Worm (Caenorhabditis elegans) whole organism, L2 larva: ENCODE measurements around the gene K07H8.5.

Experiments used
- C34F6.9 ChIP-seq: fragments of 150-350 bp; optimal IDR thresholded peaks from 2 replicates; lab custom pipeline; 2014; ENCODE audit warnings: missing biosample characterization, missing genetic modification characterization
- Y55F3AM.14 ChIP-seq: fragments of 200-800 bp; sonication (Bioruptor generic); optimal IDR thresholded peaks from 2 replicates; lab custom pipeline; 2018; ENCODE audit warnings: mild to moderate bottlenecking, missing genetic modification characterization, missing compliant biosample characterization
- ZK546.5 ChIP-seq: sonication (generic microtip); optimal IDR thresholded peaks from 2 replicates; lab custom pipeline; 2017; ENCODE audit warnings: missing biosample characterization, missing genetic modification characterization
- aly-2 ChIP-seq: fragments of 150-350 bp; optimal IDR thresholded peaks from 2 replicates; lab custom pipeline; 2014; ENCODE audit warnings: missing biosample characterization, missing genetic modification characterization
- ama-1 ChIP-seq: fragments of 150-350 bp; optimal IDR thresholded peaks from 2 replicates; lab custom pipeline; 2018; ENCODE audit warnings: inconsistent platforms
- blmp-1 ChIP-seq: sonication (generic microtip); optimal IDR thresholded peaks from 2 replicates; lab custom pipeline; 2017; ENCODE audit warnings: missing genetic modification characterization, mild to moderate bottlenecking, missing compliant biosample characterization, antibody characterized with exemption, moderate library complexity; ENCODE audit not compliant: insufficient read depth
- ceh-82 ChIP-seq: fragments of 150-350 bp; optimal IDR thresholded peaks from 2 replicates; lab custom pipeline; 2014; ENCODE audit warnings: missing biosample characterization, missing genetic modification characterization
- crh-2 ChIP-seq: sonication (generic microtip); optimal IDR thresholded peaks from 2 replicates; lab custom pipeline; 2017; ENCODE audit warnings: missing biosample characterization, missing genetic modification characterization
- egl-27 ChIP-seq: sonication (generic microtip); optimal IDR thresholded peaks from 3 replicates; lab custom pipeline; 2017; ENCODE audit warnings: missing biosample characterization, missing genetic modification reagents, missing genetic modification characterization
- elt-3 ChIP-seq: sonication (generic microtip); optimal IDR thresholded peaks from 2 replicates; lab custom pipeline; 2017; ENCODE audit warnings: missing biosample characterization, missing genetic modification characterization
- fos-1 ChIP-seq: fragments of 150-350 bp; optimal IDR thresholded peaks from 2 replicates; lab custom pipeline; 2014; ENCODE audit warnings: missing biosample characterization, missing genetic modification characterization
- lin-39 ChIP-seq: fragments of 150-350 bp; optimal IDR thresholded peaks from 2 replicates; lab custom pipeline; 2014; ENCODE audit warnings: missing biosample characterization, missing genetic modification reagents, missing genetic modification characterization
- lsy-2 ChIP-seq, 2 experiments: fragments of 150-350 bp in 1 of 2; sonication (generic microtip) in 1 of 2; optimal IDR thresholded peaks; 2 replicates each; lab custom pipeline; 2014 to 2017; ENCODE audit warnings: missing biosample characterization in 2 of 2, missing genetic modification characterization in 2 of 2
- nhr-10 ChIP-seq: sonication (generic microtip); optimal IDR thresholded peaks from 2 replicates; lab custom pipeline; 2017; ENCODE audit warnings: missing biosample characterization, missing genetic modification characterization
- nhr-12 ChIP-seq: fragments of 150-350 bp; optimal IDR thresholded peaks from 2 replicates; lab custom pipeline; 2014; ENCODE audit warnings: missing biosample characterization, missing genetic modification characterization
- nhr-129 ChIP-seq: fragments of 150-350 bp; optimal IDR thresholded peaks from 2 replicates; lab custom pipeline; 2014; ENCODE audit warnings: missing biosample characterization, missing genetic modification characterization
- nhr-21 ChIP-seq: fragments of 150-350 bp; optimal IDR thresholded peaks from 2 replicates; lab custom pipeline; 2014; ENCODE audit warnings: missing biosample characterization, missing genetic modification characterization
- nhr-237 ChIP-seq: fragments of 150-350 bp; optimal IDR thresholded peaks from 2 replicates; lab custom pipeline; 2014; ENCODE audit warnings: missing biosample characterization, missing genetic modification characterization
- nhr-25 ChIP-seq: fragments of 150-350 bp; sonication (generic microtip); optimal IDR thresholded peaks from 3 replicates; lab custom pipeline; 2014; ENCODE audit warnings: missing biosample characterization, missing genetic modification characterization
- nhr-77 ChIP-seq: fragments of 150-350 bp; optimal IDR thresholded peaks from 2 replicates; lab custom pipeline; 2014; ENCODE audit warnings: missing biosample characterization, missing genetic modification characterization
- sem-4 ChIP-seq: fragments of 150-350 bp; optimal IDR thresholded peaks from 2 replicates; lab custom pipeline; 2014; ENCODE audit warnings: missing biosample characterization, missing genetic modification reagents, missing genetic modification characterization
- skn-1 ChIP-seq: sonication (generic microtip); optimal IDR thresholded peaks from 2 replicates; lab custom pipeline; 2017; ENCODE audit warnings: missing biosample characterization, missing genetic modification characterization
- sma-3 ChIP-seq: sonication (generic microtip); optimal IDR thresholded peaks from 2 replicates; lab custom pipeline; 2016; ENCODE audit warnings: missing genetic modification reagents, missing genetic modification characterization, missing compliant biosample characterization
- sma-9 ChIP-seq, 2 experiments: fragments of 150-350 bp in 1 of 2; sonication (generic microtip) in 1 of 2; optimal IDR thresholded peaks; 2 replicates each; lab custom pipeline; 2014 to 2016; ENCODE audit warnings: missing genetic modification characterization in 2 of 2, mild to moderate bottlenecking in 1 of 2, missing biosample characterization in 1 of 2, missing compliant biosample characterization in 1 of 2, missing genetic modification reagents in 1 of 2, moderate library complexity in 1 of 2
- snpc-4 ChIP-seq: fragments of 150-350 bp; optimal IDR thresholded peaks from 2 replicates; lab custom pipeline; 2014; ENCODE audit warnings: missing biosample characterization, missing genetic modification characterization
- zag-1 ChIP-seq: fragments of 150-350 bp; optimal IDR thresholded peaks from 2 replicates; lab custom pipeline; 2014; ENCODE audit warnings: missing biosample characterization, missing genetic modification characterization
- ztf-11 ChIP-seq: sonication (generic microtip); optimal IDR thresholded peaks from 2 replicates; lab custom pipeline; 2017; ENCODE audit warnings: missing biosample characterization, missing genetic modification characterization
- ztf-4 ChIP-seq: fragments of 150-350 bp; optimal IDR thresholded peaks from 2 replicates; lab custom pipeline; 2014; ENCODE audit warnings: missing biosample characterization, missing genetic modification characterization

K07H8.5 gene

DNA sequence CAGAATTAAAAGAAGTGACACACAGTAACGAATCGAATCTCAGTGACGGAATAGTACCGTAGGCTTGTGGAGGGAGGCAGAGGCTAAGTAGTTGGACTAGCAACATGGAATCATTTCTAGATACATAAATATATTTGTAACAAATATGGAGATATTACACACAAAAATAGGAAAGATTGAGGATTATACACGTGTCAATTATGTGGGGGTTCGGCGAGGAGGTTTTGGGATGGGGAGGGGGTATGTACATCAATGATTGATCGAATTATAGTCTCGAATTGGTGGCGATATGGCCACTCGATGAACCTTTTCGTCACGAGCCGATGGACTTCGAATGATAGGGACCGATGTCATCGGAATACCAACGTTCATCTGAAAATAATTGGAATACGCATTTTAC lies 39.3 kb downstream of the K07H8.5 start:
- TF ChIP-seq nhr-25 (tag; lab: Kevin White, UChicago) (peak; percentile 27), crh-2 (tag; lab: Kevin White, UChicago) (no peak)

DNA sequence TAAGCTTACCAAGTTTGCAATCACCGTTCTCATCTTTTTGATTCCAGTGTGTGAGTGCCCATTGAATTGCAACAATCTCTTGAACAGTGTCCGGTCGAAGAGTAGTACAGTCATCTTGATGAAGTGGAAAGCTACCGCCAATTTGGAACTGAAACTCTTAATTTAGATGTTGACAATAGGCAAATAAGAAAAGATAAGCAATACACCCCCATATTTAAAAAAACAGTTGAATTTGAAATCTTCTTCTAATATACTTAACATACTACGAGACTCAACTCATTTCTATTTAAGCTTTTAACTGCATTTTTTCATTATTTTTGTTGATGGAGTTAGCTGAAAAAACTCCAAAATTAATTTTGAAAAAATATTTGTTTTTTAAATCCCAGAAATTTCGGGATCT lies 44.0 kb downstream of the K07H8.5 start:
- TF ChIP-seq sma-3 (GFP tag; lab: Kevin White, UChicago) (no peak), ztf-4 (tag; lab: Kevin White, UChicago) (no peak), nhr-12 (tag; lab: Kevin White, UChicago) (no peak), nhr-237 (tag; lab: Kevin White, UChicago) (no peak), sma-9 (GFP tag; optimal IDR thresholded peaks at IDR 0.05; lab: Kevin White, UChicago) (no peak), sma-9 (tag; optimal IDR thresholded peaks at IDR 0.05; lab: Kevin White, UChicago) (no peak), snpc-4 (tag; lab: Kevin White, UChicago) (no peak), ztf-11 (tag; lab: Kevin White, UChicago) (no peak), sem-4 (tag; lab: Kevin White, UChicago) (no peak), ceh-82 (tag; lab: Kevin White, UChicago) (no peak), elt-3 (tag; lab: Kevin White, UChicago) (no peak), skn-1 (no peak), lin-39 (tag; lab: Kevin White, UChicago) (no peak), Y55F3AM.14 (GFP tag; lab: Kevin White, UChicago) (no peak), ZK546.5 (tag; lab: Kevin White, UChicago) (no peak), ama-1 (no peak), lsy-2 (tag; optimal IDR thresholded peaks at IDR 0.05; lab: Kevin White, UChicago) (no peak), C34F6.9 (tag; lab: Kevin White, UChicago) (no peak)

DNA sequence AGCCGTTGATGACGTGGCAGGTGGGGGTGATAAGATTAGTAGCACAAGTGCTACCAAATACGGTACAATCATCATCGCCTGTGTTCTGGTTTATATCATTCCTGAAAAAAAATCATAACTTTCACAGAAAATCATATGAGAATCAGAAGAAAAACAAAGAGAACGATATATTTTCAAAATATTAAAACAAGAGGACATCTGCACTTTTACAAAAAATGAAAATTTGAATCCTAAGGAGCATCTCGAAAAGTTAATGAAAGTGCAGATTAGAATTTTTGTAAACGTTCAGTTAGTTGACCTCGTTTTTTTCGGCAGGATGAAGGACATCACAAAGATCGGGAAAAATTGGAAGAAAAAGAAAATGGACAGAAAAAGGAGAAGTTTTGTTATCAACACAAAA lies 44.7 kb downstream of the K07H8.5 start, which contains the start of gene F35H10.10:
Gene F35H10.10, minus strand, starts transcription at position 101 of the 400 bp plus-strand sequence.
- TF ChIP-seq elt-3 (tag; lab: Kevin White, UChicago): no peak
- no peak for TF ChIP-seq sem-4 (tag; lab: Kevin White, UChicago)
- no peak for TF ChIP-seq ama-1
- TF ChIP-seq nhr-77 (tag; lab: Kevin White, UChicago): no peak
- TF ChIP-seq blmp-1: no peak
- no peak for TF ChIP-seq nhr-21 (tag; lab: Kevin White, UChicago)
- no peak for TF ChIP-seq nhr-10 (tag; lab: Kevin White, UChicago)

DNA sequence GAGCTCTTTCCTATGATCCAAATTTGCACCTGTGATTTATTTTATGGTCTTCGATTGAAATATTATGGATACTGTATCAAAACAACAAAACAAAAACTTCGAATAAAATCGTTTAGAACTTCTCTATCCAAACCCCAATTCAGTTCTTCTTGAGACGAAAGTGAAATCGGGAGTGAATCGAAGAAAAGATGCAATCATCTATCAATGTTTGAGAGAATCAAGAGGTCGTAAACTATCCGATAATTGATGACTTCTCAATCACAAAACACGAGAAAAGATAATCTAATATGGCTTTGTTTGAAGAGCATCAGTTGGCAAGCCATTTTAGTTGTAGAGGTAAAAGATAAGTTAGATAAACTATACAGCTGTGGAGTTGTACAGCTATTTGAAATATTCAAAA lies 49.7 kb downstream of the K07H8.5 start:
- TF ChIP-seq nhr-25 (tag; lab: Kevin White, UChicago): peak; percentile 49
- TF ChIP-seq C34F6.9 (tag; lab: Kevin White, UChicago): no peak
- peak; percentile 86 for TF ChIP-seq blmp-1
- TF ChIP-seq zag-1: no peak
- peak; percentile 31 for TF ChIP-seq sma-9 (GFP tag; optimal IDR thresholded peaks at IDR 0.05; lab: Kevin White, UChicago)
- TF ChIP-seq sma-9 (tag; optimal IDR thresholded peaks at IDR 0.05; lab: Kevin White, UChicago): no peak

DNA sequence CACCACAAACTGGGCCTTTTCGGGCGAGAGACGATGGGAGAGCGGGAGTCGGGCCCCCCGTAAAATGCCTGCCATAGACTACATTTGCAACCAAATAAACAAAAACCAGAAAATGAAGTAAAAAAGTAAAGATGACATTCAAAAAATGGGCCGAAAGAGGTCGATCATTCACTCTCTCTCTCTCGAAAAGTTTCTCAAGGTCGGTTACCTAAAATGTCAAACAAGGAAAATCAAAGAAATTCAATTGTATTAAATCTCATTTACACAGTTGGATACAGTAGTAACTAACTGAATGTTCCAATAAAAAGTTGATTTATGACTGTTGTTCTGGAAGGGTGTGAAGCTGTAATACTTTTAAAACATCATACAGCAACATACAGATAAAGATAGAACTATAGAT lies 50.7 kb downstream of the K07H8.5 start:
- TF ChIP-seq fos-1 (tag; lab: Kevin White, UChicago): no peak
- TF ChIP-seq blmp-1: peak; percentile 40
- no peak for TF ChIP-seq nhr-129 (tag; lab: Kevin White, UChicago)
- TF ChIP-seq aly-2 (tag; lab: Kevin White, UChicago): no peak
- TF ChIP-seq lin-39 (tag; lab: Kevin White, UChicago): no peak
- TF ChIP-seq egl-27 (tag; lab: Kevin White, UChicago): no peak
- peak; percentile 9 for TF ChIP-seq nhr-25 (tag; lab: Kevin White, UChicago)
